Worm (Caenorhabditis elegans) whole organism, young adult: ENCODE data around the gene col-104.
A peak's percentile ranks its signal among the peaks of the same experiment; 100 is the strongest.

ENCODE experiments used
- B0035.1 ChIP-seq: sonication (generic microtip); optimal IDR thresholded peaks from 2 replicates; lab custom pipeline; 2016; ENCODE audit warnings: missing genetic modification characterization, mild to moderate bottlenecking, missing compliant biosample characterization, missing genotype, missing genetic modification reagents
- B0261.1 ChIP-seq: sonication (generic microtip); optimal IDR thresholded peaks from 2 replicates; lab custom pipeline; 2016; ENCODE audit warnings: mild to moderate bottlenecking, missing genetic modification characterization, moderate library complexity, missing compliant biosample characterization
- C17E4.6 ChIP-seq: fragments of 200-800 bp; sonication (Bioruptor generic); IDR thresholded peaks from 2 replicates; pipeline ENCODE4 v1.3.6; 2022; ENCODE audit warnings: missing genetic modification reagents, missing genetic modification characterization, missing compliant biosample characterization
- F52B5.7 ChIP-seq: sonication (generic microtip); optimal IDR thresholded peaks from 2 replicates; lab custom pipeline; 2016; ENCODE audit warnings: mild to moderate bottlenecking, missing genetic modification characterization, missing compliant biosample characterization
- F57A8.1 ChIP-seq: fragments of 200-800 bp; sonication (Bioruptor generic); optimal IDR thresholded peaks from 2 replicates; lab custom pipeline; 2018; ENCODE audit warnings: mild to moderate bottlenecking, missing genetic modification characterization, moderate library complexity, missing compliant biosample characterization
- F57C9.4 ChIP-seq: sonication (generic microtip); optimal IDR thresholded peaks from 2 replicates; lab custom pipeline; 2017; ENCODE audit warnings: mild to moderate bottlenecking, missing genetic modification characterization, missing compliant biosample characterization
- Y53G8AR.9 ChIP-seq: fragments of 200-800 bp; sonication (Bioruptor generic); conservative IDR thresholded peaks from 2 replicates; pipeline ENCODE4 v1.3.6; 2022; ENCODE audit warnings: missing genetic modification reagents, missing genetic modification characterization, missing compliant biosample characterization
- Y67H2A.10 ChIP-seq: fragments of 200-800 bp; sonication (Bioruptor generic); conservative IDR thresholded peaks from 2 replicates; pipeline ENCODE4 v1.3.6; 2022; ENCODE audit warnings: missing genetic modification reagents, missing genetic modification characterization, missing compliant biosample characterization
- Y95B8A.8 ChIP-seq: fragments of 200-800 bp; sonication (Bioruptor generic); IDR thresholded peaks from 2 replicates; pipeline ENCODE4 v1.3.6; 2022; ENCODE audit warnings: missing genetic modification reagents, missing genetic modification characterization, missing compliant biosample characterization
- akir-1 ChIP-seq: fragments of 200-800 bp; sonication (Bioruptor generic); optimal IDR thresholded peaks from 2 replicates; lab custom pipeline; 2018; ENCODE audit warnings: mild to moderate bottlenecking, missing genetic modification characterization, moderate library complexity, missing compliant biosample characterization
- attf-5 ChIP-seq: fragments of 200-800 bp; sonication (Bioruptor generic); optimal IDR thresholded peaks from 2 replicates; lab custom pipeline; 2018; ENCODE audit warnings: mild to moderate bottlenecking, missing genetic modification characterization, missing compliant biosample characterization
- chd-7 ChIP-seq: sonication (generic microtip); optimal IDR thresholded peaks from 2 replicates; lab custom pipeline; 2016; ENCODE audit warnings: mild to moderate bottlenecking, missing genetic modification characterization, moderate library complexity, missing compliant biosample characterization
- dpff-1 ChIP-seq: sonication (generic microtip); optimal IDR thresholded peaks from 2 replicates; lab custom pipeline; 2017; ENCODE audit warnings: mild to moderate bottlenecking, missing genetic modification characterization, missing compliant biosample characterization
- efl-1 ChIP-seq: fragments of 150-350 bp; optimal IDR thresholded peaks from 2 replicates; lab custom pipeline; 2014; ENCODE audit warnings: missing biosample characterization, missing genetic modification reagents, missing genetic modification characterization
- egrh-3 ChIP-seq: fragments of 200-800 bp; sonication (Bioruptor generic); IDR thresholded peaks from 2 replicates; pipeline ENCODE4 v1.3.6; 2022; ENCODE audit warnings: missing genetic modification reagents, missing genetic modification characterization, missing compliant biosample characterization
- ets-4 ChIP-seq: fragments of 200-800 bp; sonication (Bioruptor generic); optimal IDR thresholded peaks from 2 replicates; lab custom pipeline; 2018; ENCODE audit warnings: mild to moderate bottlenecking, missing genetic modification characterization, missing compliant biosample characterization
- hmg-1.2 ChIP-seq: fragments of 200-800 bp; sonication (Bioruptor generic); IDR thresholded peaks from 2 replicates; pipeline ENCODE4 v1.3.6; 2022; ENCODE audit warnings: missing genetic modification reagents, missing genetic modification characterization, missing compliant biosample characterization
- hmg-20 ChIP-seq: fragments of 200-800 bp; sonication (Bioruptor generic); IDR thresholded peaks from 2 replicates; pipeline ENCODE4 v1.3.6; 2022; ENCODE audit warnings: missing genetic modification reagents, missing genetic modification characterization, missing compliant biosample characterization
- hsf-1 ChIP-seq: fragments of 200-800 bp; sonication (Bioruptor generic); IDR thresholded peaks from 2 replicates; pipeline ENCODE4 v1.3.6; 2022; ENCODE audit warnings: missing genetic modification reagents, missing genetic modification characterization, missing compliant biosample characterization
- let-526 ChIP-seq: fragments of 200-800 bp; sonication (Bioruptor generic); IDR thresholded peaks from 2 replicates; pipeline ENCODE4 v1.3.6; 2022; ENCODE audit warnings: missing genetic modification reagents, missing genetic modification characterization, missing compliant biosample characterization
- lin-35 ChIP-seq, 3 experiments: fragments of 150-350 bp in 2 of 3; sonication (generic microtip) in 1 of 3; optimal IDR thresholded peaks; 2 replicates each; lab custom pipeline; 2014 to 2018; ENCODE audit warnings: missing biosample characterization in 3 of 3, missing genetic modification characterization in 3 of 3, missing genetic modification reagents in 3 of 3
- lin-40 ChIP-seq: sonication (generic microtip); optimal IDR thresholded peaks from 2 replicates; lab custom pipeline; 2016; ENCODE audit warnings: missing genetic modification characterization, mild to moderate bottlenecking, missing compliant biosample characterization, missing genotype, missing genetic modification reagents
- lsy-27 ChIP-seq: sonication (generic microtip); optimal IDR thresholded peaks from 2 replicates; lab custom pipeline; 2017; ENCODE audit warnings: missing genetic modification characterization, mild to moderate bottlenecking, missing compliant biosample characterization, antibody characterized with exemption, missing genotype, borderline replicate concordance; ENCODE audit not compliant: insufficient read depth
- madf-10 ChIP-seq: sonication (generic microtip); optimal IDR thresholded peaks from 2 replicates; lab custom pipeline; 2016; ENCODE audit warnings: mild to moderate bottlenecking, missing genetic modification characterization, missing compliant biosample characterization
- madf-3 ChIP-seq: fragments of 200-800 bp; sonication (Bioruptor generic); IDR thresholded peaks from 2 replicates; pipeline ENCODE4 v1.3.6; 2022; ENCODE audit warnings: missing genetic modification reagents, missing genetic modification characterization, missing compliant biosample characterization
- madf-8 ChIP-seq: fragments of 200-800 bp; sonication (Bioruptor generic); conservative IDR thresholded peaks from 2 replicates; pipeline ENCODE4 v1.3.6; 2022; ENCODE audit warnings: missing genetic modification reagents, missing genetic modification characterization, missing compliant biosample characterization
- mxl-1 ChIP-seq: sonication (generic microtip); optimal IDR thresholded peaks from 2 replicates; lab custom pipeline; 2016; ENCODE audit warnings: missing genetic modification characterization, missing compliant biosample characterization
- rpc-1 ChIP-seq, 2 experiments: fragments of 150-350 bp in 1 of 2; sonication (generic microtip) in 1 of 2; optimal IDR thresholded peaks; 2 replicates each; lab custom pipeline; 2014 to 2018; ENCODE audit warnings: missing biosample characterization in 1 of 2, missing genetic modification characterization in 1 of 2, missing genetic modification reagents in 1 of 2, missing genotype in 1 of 2
- snpc-3.4 ChIP-seq: sonication (generic microtip); optimal IDR thresholded peaks from 2 replicates; lab custom pipeline; 2017; ENCODE audit warnings: missing genetic modification characterization, mild to moderate bottlenecking, missing compliant biosample characterization, antibody characterized with exemption, moderate library complexity, missing genotype, missing genetic modification reagents
- somi-1 ChIP-seq: fragments of 200-800 bp; sonication (Bioruptor generic); optimal IDR thresholded peaks from 2 replicates; lab custom pipeline; 2018; ENCODE audit warnings: mild to moderate bottlenecking, missing genetic modification characterization, missing compliant biosample characterization
- tbp1 ChIP-seq: fragments of 200-800 bp; sonication (Bioruptor generic); optimal IDR thresholded peaks from 2 replicates; lab custom pipeline; 2018; ENCODE audit warnings: mild to moderate bottlenecking, missing genetic modification characterization, missing compliant biosample characterization
- tbx-9 ChIP-seq: sonication (generic microtip); optimal IDR thresholded peaks from 2 replicates; lab custom pipeline; 2016; ENCODE audit warnings: borderline replicate concordance, missing genetic modification characterization, inconsistent platforms, missing compliant biosample characterization
- unc-62 ChIP-seq: fragments of 150-350 bp; optimal IDR thresholded peaks from 2 replicates; lab custom pipeline; 2014; ENCODE audit warnings: missing biosample characterization, missing genetic modification reagents, missing genetic modification characterization
- zfh-2 ChIP-seq: fragments of 200-800 bp; sonication (Bioruptor generic); conservative IDR thresholded peaks from 2 replicates; pipeline ENCODE4 v1.3.6; 2022; ENCODE audit warnings: missing genetic modification reagents, missing genetic modification characterization, missing compliant biosample characterization
- ztf-22 ChIP-seq: fragments of 200-800 bp; sonication (Bioruptor generic); optimal IDR thresholded peaks from 2 replicates; lab custom pipeline; 2018; ENCODE audit warnings: mild to moderate bottlenecking, missing genetic modification characterization, moderate library complexity, missing compliant biosample characterization
- ztf-25 ChIP-seq: fragments of 200-800 bp; sonication (Bioruptor generic); IDR thresholded peaks from 2 replicates; pipeline ENCODE4 v1.3.6; 2022; ENCODE audit warnings: missing genetic modification reagents, missing genetic modification characterization, missing compliant biosample characterization
- ztf-26 ChIP-seq: sonication (generic microtip); optimal IDR thresholded peaks from 2 replicates; lab custom pipeline; 2017; ENCODE audit warnings: missing genetic modification characterization, missing compliant biosample characterization

The col-104 gene

ce11 chrIV:1375289-1375688 is 20.2 kb upstream of the col-104 start:
- no peak for TF ChIP-seq hsf-1 (GFP tag; lab: Robert Waterston, UW)
- peak; percentile 75 for TF ChIP-seq zfh-2 (GFP tag; lab: Robert Waterston, UW)

- TF ChIP-seq mxl-1 (tag; lab: Kevin White, UChicago) (no peak), akir-1 (GFP tag; lab: Kevin White, UChicago) (no peak), attf-5 (GFP tag; lab: Kevin White, UChicago) (no peak)
Measured at ce11 chrIV:1371300-1371699, 16.2 kb upstream of the col-104 start.

DNA sequence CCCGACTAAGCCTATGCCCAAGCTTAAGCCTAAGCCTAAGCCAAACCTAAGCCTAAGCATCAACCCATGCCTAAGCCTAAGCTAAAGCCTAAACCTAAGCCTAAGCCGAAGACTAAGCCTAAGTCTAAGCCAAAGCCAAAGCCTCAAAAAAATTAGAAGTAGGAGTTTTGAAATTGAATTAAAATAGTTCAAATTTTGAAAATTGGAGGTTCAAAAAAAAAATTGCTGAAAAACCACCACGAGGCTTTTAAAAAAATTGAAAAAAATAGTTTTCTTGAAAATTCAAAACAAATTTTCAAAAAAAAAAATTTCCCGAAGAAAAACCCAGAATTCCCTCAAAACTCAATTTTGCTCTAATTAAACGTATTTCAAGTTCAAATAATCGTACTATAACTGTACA is 11.9 kb upstream of the col-104 start:
- TF ChIP-seq attf-5 (GFP tag; lab: Kevin White, UChicago) (no peak), mxl-1 (tag; lab: Kevin White, UChicago) (no peak), madf-10 (no peak), ztf-25 (no peak), snpc-3.4 (tag; lab: Kevin White, UChicago) (no peak), ztf-26 (tag; lab: Kevin White, UChicago) (no peak), ets-4 (GFP tag; lab: Kevin White, UChicago) (no peak), madf-8 (GFP tag; lab: Robert Waterston, UW) (no peak), chd-7 (no peak), dpff-1 (tag; lab: Kevin White, UChicago) (no peak)

- TF ChIP-seq tbp1 (peak; percentile 65), ets-4 (GFP tag; lab: Kevin White, UChicago) (no peak), B0261.1 (tag; lab: Kevin White, UChicago) (peak; percentile 31), rpc-1 (optimal IDR thresholded peaks at IDR 0.05; lab: Kevin White, UChicago) (peak; percentile 37), rpc-1 (tag; optimal IDR thresholded peaks at IDR 0.05; lab: Kevin White, UChicago) (peak; percentile 61)
Measured at ce11 chrIV:1365771-1366170, 10.7 kb upstream of the col-104 start.

DNA sequence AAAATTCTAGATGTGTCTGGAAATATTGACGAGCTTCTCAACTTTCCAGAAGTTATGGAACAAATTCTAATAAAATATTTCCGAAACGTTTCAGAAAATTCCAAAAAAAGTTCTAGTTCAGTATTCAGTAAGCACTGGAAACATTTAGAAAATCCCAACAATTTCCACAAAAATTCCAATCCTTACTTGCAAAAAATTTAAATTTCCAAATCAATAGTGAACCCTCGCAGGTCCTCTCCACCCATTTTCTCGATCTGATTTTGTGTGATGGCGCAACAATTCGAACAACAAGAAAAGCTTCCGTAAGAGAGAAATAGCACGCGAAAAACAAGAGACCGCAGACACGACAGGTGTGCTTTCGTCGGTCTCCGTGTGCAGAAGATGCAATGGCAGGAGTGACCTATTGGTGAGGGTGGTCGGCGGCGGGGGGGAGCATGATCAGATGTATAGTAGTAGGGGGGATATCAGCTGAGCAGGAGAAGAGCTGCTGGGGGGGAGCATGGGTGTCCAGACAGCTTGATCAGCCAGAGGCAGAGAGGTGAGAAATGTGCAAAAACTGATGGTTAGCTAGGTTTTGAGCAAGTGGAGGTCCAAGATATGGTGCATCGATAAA is 6.6 kb upstream of the col-104 start:
- TF ChIP-seq hmg-1.2 (GFP tag; lab: Robert Waterston, UW) (peak; percentile 23; the same call in 1 of the 2 replicates), egrh-3 (GFP tag; lab: Robert Waterston, UW) (peak; percentile 21; the same call in 1 of the 2 replicates), zfh-2 (GFP tag; lab: Robert Waterston, UW) (peak; percentile 82), madf-3 (GFP tag; lab: Robert Waterston, UW) (no peak)

ce11 chrIV:1359125-1359524 is 4.0 kb upstream of the col-104 start, which contains the start of gene col-105:
col-105 (minus strand) TSS chrIV:1359225.
- TF ChIP-seq lin-40 (tag; lab: Kevin White, UChicago) (no peak), C17E4.6 (GFP tag; lab: Robert Waterston, UW) (no peak), Y67H2A.10 (GFP tag; lab: Robert Waterston, UW) (no peak), lsy-27 (no peak), unc-62 (GFP tag; lab: Kevin White, UChicago) (no peak), tbx-9 (tag; lab: Kevin White, UChicago) (no peak), F57C9.4 (tag; lab: Kevin White, UChicago) (no peak), snpc-3.4 (tag; lab: Kevin White, UChicago) (no peak)
- TF ChIP-seq, all 124 proteins: peak for 0

- TF ChIP-seq B0035.1 (tag; lab: Kevin White, UChicago) (no peak), let-526 (GFP tag; lab: Robert Waterston, UW) (no peak), efl-1 (no peak), ztf-22 (GFP tag; lab: Kevin White, UChicago) (no peak), Y53G8AR.9 (no peak), lin-35 (GFP tag; optimal IDR thresholded peaks at IDR 0.05; lab: Kevin White, UChicago) (no peak), Y95B8A.8 (GFP tag; lab: Robert Waterston, UW) (no peak), hmg-20 (no peak), F52B5.7 (peak; percentile 66), hsf-1 (GFP tag; lab: Robert Waterston, UW) (no peak), somi-1 (GFP tag; lab: Kevin White, UChicago) (no peak), mxl-1 (tag; lab: Kevin White, UChicago) (no peak), F57A8.1 (no peak), madf-8 (GFP tag; lab: Robert Waterston, UW) (no peak)
Measured at ce11 chrIV:1358109-1358508, 3.0 kb upstream of the col-104 start.
